Worm (Caenorhabditis elegans) whole organism, young adult: ENCODE data around the gene erh-2.

ENCODE experiments used
- B0019.2 ChIP-seq: fragments of 200-800 bp; sonication (Bioruptor generic); conservative IDR thresholded peaks from 2 replicates; pipeline ENCODE4 v1.3.6; 2022; ENCODE audit warnings: missing genetic modification reagents, missing genetic modification characterization, missing compliant biosample characterization
- F10E7.11 ChIP-seq: sonication (generic microtip); optimal IDR thresholded peaks from 2 replicates; lab custom pipeline; 2017; ENCODE audit warnings: mild to moderate bottlenecking, missing genetic modification characterization, moderate library complexity, missing compliant biosample characterization
- F22D6.2 ChIP-seq: sonication (generic microtip); optimal IDR thresholded peaks from 2 replicates; lab custom pipeline; 2016; ENCODE audit warnings: mild to moderate bottlenecking, missing genetic modification characterization, missing compliant biosample characterization
- F39B2.1 ChIP-seq: fragments of 200-800 bp; sonication (Bioruptor generic); IDR thresholded peaks from 2 replicates; pipeline ENCODE4 v1.3.6; 2022; ENCODE audit warnings: missing genetic modification reagents, missing genetic modification characterization, missing compliant biosample characterization
- F55B11.4 ChIP-seq: sonication (generic microtip); optimal IDR thresholded peaks from 2 replicates; lab custom pipeline; 2016; ENCODE audit warnings: missing compliant biosample characterization, missing genetic modification characterization, borderline replicate concordance; ENCODE audit not compliant: insufficient read depth
- F57A8.1 ChIP-seq: fragments of 200-800 bp; sonication (Bioruptor generic); optimal IDR thresholded peaks from 2 replicates; lab custom pipeline; 2018; ENCODE audit warnings: mild to moderate bottlenecking, missing genetic modification characterization, moderate library complexity, missing compliant biosample characterization
- Y67H2A.10 ChIP-seq: fragments of 200-800 bp; sonication (Bioruptor generic); conservative IDR thresholded peaks from 2 replicates; pipeline ENCODE4 v1.3.6; 2022; ENCODE audit warnings: missing genetic modification reagents, missing genetic modification characterization, missing compliant biosample characterization
- Y79H2A.3 ChIP-seq: fragments of 200-800 bp; sonication (Bioruptor generic); conservative IDR thresholded peaks from 2 replicates; pipeline ENCODE4 v1.3.6; 2022; ENCODE audit warnings: missing genetic modification reagents, missing genetic modification characterization, missing compliant biosample characterization
- Y95B8A.8 ChIP-seq: fragments of 200-800 bp; sonication (Bioruptor generic); IDR thresholded peaks from 2 replicates; pipeline ENCODE4 v1.3.6; 2022; ENCODE audit warnings: missing genetic modification reagents, missing genetic modification characterization, missing compliant biosample characterization
- aptf-2 ChIP-seq: fragments of 200-800 bp; sonication (Bioruptor generic); conservative IDR thresholded peaks from 2 replicates; pipeline ENCODE4 v1.3.6; 2022; ENCODE audit warnings: missing genetic modification reagents, missing genetic modification characterization, missing compliant biosample characterization
- aptf-3 ChIP-seq: fragments of 200-800 bp; sonication (Bioruptor generic); IDR thresholded peaks from 2 replicates; pipeline ENCODE4 v1.3.6; 2022; ENCODE audit warnings: missing genetic modification characterization, missing compliant biosample characterization
- attf-5 ChIP-seq: fragments of 200-800 bp; sonication (Bioruptor generic); optimal IDR thresholded peaks from 2 replicates; lab custom pipeline; 2018; ENCODE audit warnings: mild to moderate bottlenecking, missing genetic modification characterization, missing compliant biosample characterization
- ceh-100 ChIP-seq: fragments of 200-800 bp; sonication (Bioruptor generic); IDR thresholded peaks from 2 replicates; pipeline ENCODE4 v1.3.6; 2022; ENCODE audit warnings: missing genetic modification reagents, missing genetic modification characterization, missing compliant biosample characterization
- ceh-27 ChIP-seq: fragments of 200-800 bp; sonication (Bioruptor generic); optimal IDR thresholded peaks from 2 replicates; lab custom pipeline; 2018; ENCODE audit warnings: mild to moderate bottlenecking, missing genetic modification characterization, moderate library complexity, missing compliant biosample characterization
- ceh-79 ChIP-seq: sonication (generic microtip); optimal IDR thresholded peaks from 2 replicates; lab custom pipeline; 2017; ENCODE audit warnings: mild to moderate bottlenecking, missing genetic modification characterization, missing compliant biosample characterization
- chd-7 ChIP-seq: sonication (generic microtip); optimal IDR thresholded peaks from 2 replicates; lab custom pipeline; 2016; ENCODE audit warnings: mild to moderate bottlenecking, missing genetic modification characterization, moderate library complexity, missing compliant biosample characterization
- die-1 ChIP-seq: sonication (generic microtip); optimal IDR thresholded peaks from 2 replicates; lab custom pipeline; 2016; ENCODE audit warnings: missing genotype, mild to moderate bottlenecking, missing genetic modification characterization, missing compliant biosample characterization
- dox-1 ChIP-seq: fragments of 200-800 bp; sonication (Bioruptor generic); IDR thresholded peaks from 2 replicates; pipeline ENCODE4 v1.3.6; 2022; ENCODE audit warnings: missing genetic modification reagents, missing genetic modification characterization, missing compliant biosample characterization
- egrh-3 ChIP-seq: fragments of 200-800 bp; sonication (Bioruptor generic); IDR thresholded peaks from 2 replicates; pipeline ENCODE4 v1.3.6; 2022; ENCODE audit warnings: missing genetic modification reagents, missing genetic modification characterization, missing compliant biosample characterization
- ekl-4 ChIP-seq: fragments of 200-800 bp; sonication (Bioruptor generic); IDR thresholded peaks from 2 replicates; pipeline ENCODE4 v1.3.6; 2022; ENCODE audit warnings: missing genetic modification reagents, missing genetic modification characterization, missing compliant biosample characterization
- hmg-1.2 ChIP-seq: fragments of 200-800 bp; sonication (Bioruptor generic); IDR thresholded peaks from 2 replicates; pipeline ENCODE4 v1.3.6; 2022; ENCODE audit warnings: missing genetic modification reagents, missing genetic modification characterization, missing compliant biosample characterization
- hrde-1 ChIP-seq: sonication (generic microtip); optimal IDR thresholded peaks from 2 replicates; lab custom pipeline; 2016; ENCODE audit warnings: missing genetic modification characterization, mild to moderate bottlenecking, missing compliant biosample characterization, moderate library complexity, missing genotype, missing genetic modification reagents, borderline replicate concordance
- hsf-1 ChIP-seq: fragments of 200-800 bp; sonication (Bioruptor generic); IDR thresholded peaks from 2 replicates; pipeline ENCODE4 v1.3.6; 2022; ENCODE audit warnings: missing genetic modification reagents, missing genetic modification characterization, missing compliant biosample characterization
- lin-40 ChIP-seq: sonication (generic microtip); optimal IDR thresholded peaks from 2 replicates; lab custom pipeline; 2016; ENCODE audit warnings: missing genetic modification characterization, mild to moderate bottlenecking, missing compliant biosample characterization, missing genotype, missing genetic modification reagents
- lin-54 ChIP-seq: fragments of 200-800 bp; sonication (Bioruptor generic); optimal IDR thresholded peaks from 2 replicates; lab custom pipeline; 2018; ENCODE audit warnings: mild to moderate bottlenecking, missing genetic modification characterization, missing compliant biosample characterization
- lir-1 ChIP-seq: fragments of 200-800 bp; sonication (Bioruptor generic); conservative IDR thresholded peaks from 2 replicates; pipeline ENCODE4 v1.3.6; 2022; ENCODE audit warnings: missing genetic modification reagents, missing genetic modification characterization, missing compliant biosample characterization
- lsl-1 ChIP-seq: fragments of 200-800 bp; sonication (Bioruptor generic); optimal IDR thresholded peaks from 2 replicates; lab custom pipeline; 2018; ENCODE audit warnings: mild to moderate bottlenecking, missing genetic modification characterization, moderate library complexity, missing compliant biosample characterization
- lsy-27 ChIP-seq: sonication (generic microtip); optimal IDR thresholded peaks from 2 replicates; lab custom pipeline; 2017; ENCODE audit warnings: missing genetic modification characterization, mild to moderate bottlenecking, missing compliant biosample characterization, antibody characterized with exemption, missing genotype, borderline replicate concordance; ENCODE audit not compliant: insufficient read depth
- madf-10 ChIP-seq: sonication (generic microtip); optimal IDR thresholded peaks from 2 replicates; lab custom pipeline; 2016; ENCODE audit warnings: mild to moderate bottlenecking, missing genetic modification characterization, missing compliant biosample characterization
- mes-4 ChIP-seq: sonication (generic microtip); optimal IDR thresholded peaks from 2 replicates; lab custom pipeline; 2016; ENCODE audit warnings: missing genotype, missing genetic modification characterization, missing compliant biosample characterization
- nfyb-1 ChIP-seq: fragments of 200-800 bp; sonication (Bioruptor generic); IDR thresholded peaks from 2 replicates; pipeline ENCODE4 v1.3.6; 2022; ENCODE audit warnings: missing genetic modification reagents, missing genetic modification characterization, missing compliant biosample characterization
- nhr-179 ChIP-seq: sonication (generic microtip); optimal IDR thresholded peaks from 2 replicates; lab custom pipeline; 2016; ENCODE audit warnings: mild to moderate bottlenecking, missing genetic modification characterization, missing compliant biosample characterization
- snpc-1.1 ChIP-seq: sonication (generic microtip); optimal IDR thresholded peaks from 2 replicates; lab custom pipeline; 2017; ENCODE audit warnings: missing genetic modification characterization, mild to moderate bottlenecking, missing compliant biosample characterization, antibody characterized with exemption, moderate library complexity, missing genotype, missing genetic modification reagents; ENCODE audit not compliant: insufficient read depth
- snpc-4 ChIP-seq, 5 experiments: fragments of 150-350 bp in 1 of 5; sonication (generic microtip) in 4 of 5; optimal IDR thresholded peaks; 2 replicates each; lab custom pipeline; 2014 to 2018; ENCODE audit warnings: missing genetic modification characterization in 5 of 5, missing biosample characterization in 3 of 5, antibody characterized with exemption in 2 of 5, mild to moderate bottlenecking in 2 of 5, missing compliant biosample characterization in 2 of 5, missing genotype in 2 of 5, moderate library complexity in 2 of 5, missing genetic modification reagents in 1 of 5
- tbp1 ChIP-seq: fragments of 200-800 bp; sonication (Bioruptor generic); optimal IDR thresholded peaks from 2 replicates; lab custom pipeline; 2018; ENCODE audit warnings: mild to moderate bottlenecking, missing genetic modification characterization, missing compliant biosample characterization
- zfh-2 ChIP-seq: fragments of 200-800 bp; sonication (Bioruptor generic); conservative IDR thresholded peaks from 2 replicates; pipeline ENCODE4 v1.3.6; 2022; ENCODE audit warnings: missing genetic modification reagents, missing genetic modification characterization, missing compliant biosample characterization
- zim-3 ChIP-seq: sonication (generic microtip); optimal IDR thresholded peaks from 2 replicates; lab custom pipeline; 2017; ENCODE audit warnings: mild to moderate bottlenecking, missing genetic modification characterization, moderate library complexity, missing compliant biosample characterization
- ztf-18 ChIP-seq: sonication (generic microtip); optimal IDR thresholded peaks from 2 replicates; lab custom pipeline; 2016; ENCODE audit warnings: missing genotype, mild to moderate bottlenecking, missing genetic modification characterization, missing compliant biosample characterization
- ztf-3 ChIP-seq: fragments of 200-800 bp; sonication (Bioruptor generic); optimal IDR thresholded peaks from 2 replicates; lab custom pipeline; 2018; ENCODE audit warnings: mild to moderate bottlenecking, missing genetic modification characterization, missing compliant biosample characterization

Gene erh-2

ce11 chrIII:4616071-4616571 lies 23.1 kb downstream of the erh-2 start, which contains the start of gene lips-3 (continued):
- no peak for TF ChIP-seq F10E7.11 (tag; lab: Kevin White, UChicago)
- no peak for TF ChIP-seq hrde-1 (tag; lab: Kevin White, UChicago)
- TF ChIP-seq, all 124 proteins: peak for 0

DNA sequence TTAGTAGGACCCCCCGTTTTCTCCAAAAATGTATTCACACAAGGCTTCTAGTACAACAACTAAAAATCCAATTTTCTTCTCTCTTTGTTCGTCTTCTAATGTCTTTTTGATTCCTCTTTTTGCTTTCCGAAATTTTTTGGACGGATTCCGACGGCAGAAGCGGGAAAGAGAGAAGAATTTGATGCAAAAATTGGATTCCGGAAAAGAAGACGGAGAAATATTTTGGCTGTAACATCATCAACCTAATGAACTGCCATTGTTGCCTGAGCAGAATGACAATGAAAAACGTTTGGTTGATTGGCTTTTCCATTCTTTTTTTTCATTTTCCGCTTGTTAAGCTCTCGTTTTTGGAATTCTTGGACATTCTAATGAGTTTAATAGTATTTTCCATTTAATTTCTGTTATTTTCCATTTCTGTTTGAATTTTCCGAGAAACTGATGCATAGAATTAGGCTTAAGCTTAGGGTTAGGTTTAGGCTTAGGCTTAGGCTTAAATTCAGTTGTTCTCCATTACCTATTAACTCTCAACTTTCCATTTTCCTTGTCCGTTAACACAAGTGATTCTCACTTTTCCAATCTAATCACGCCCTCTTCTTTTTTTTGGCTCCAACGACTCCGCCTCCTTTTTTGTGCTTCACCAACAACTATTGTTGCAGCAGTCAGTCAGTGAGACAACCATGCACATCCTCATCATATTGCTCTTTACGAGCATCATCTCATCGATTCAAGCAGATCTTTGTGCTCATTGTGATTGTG lies 29.5 kb downstream of the erh-2 start, which contains the start of gene lron-5:
lron-5 (plus strand) TSS at position 655 of the 756 bp plus-strand sequence.
- TF ChIP-seq nhr-179 (no peak), lsy-27 (no peak), madf-10 (tag; lab: Kevin White, UChicago) (no peak), ceh-27 (GFP tag; lab: Kevin White, UChicago) (no peak), zim-3 (tag; lab: Kevin White, UChicago) (no peak), nfyb-1 (no peak), zfh-2 (GFP tag; lab: Robert Waterston, UW) (no peak), hrde-1 (tag; lab: Kevin White, UChicago) (no peak), mes-4 (tag; lab: Kevin White, UChicago) (no peak)

ce11 chrIII:4626148-4626922 lies 33.3 kb downstream of the erh-2 start:
- TF ChIP-seq ztf-3 (GFP tag; lab: Kevin White, UChicago) (peak; percentile 50), chd-7 (tag; lab: Kevin White, UChicago) (peak; percentile 38), lin-40 (tag; lab: Kevin White, UChicago) (no peak), dox-1 (GFP tag; lab: Robert Waterston, UW) (peak; percentile 49; the same call in 1 of the 2 replicates), lsy-27 (no peak), snpc-4 (GFP tag; optimal IDR thresholded peaks at IDR 0.05; lab: Kevin White, UChicago) (no peak), snpc-4 (tag; optimal IDR thresholded peaks at IDR 0.05; lab: Kevin White, UChicago) (no peak), hsf-1 (GFP tag; lab: Robert Waterston, UW) (no peak), F55B11.4 (tag; lab: Kevin White, UChicago) (no peak), F57A8.1 (GFP tag; lab: Kevin White, UChicago) (peak; percentile 25), hmg-1.2 (0 out of 2 replicates have a peak, but pooled peaks have one; percentile 3), F22D6.2 (tag; lab: Kevin White, UChicago) (no peak), tbp1 (GFP tag; lab: Kevin White, UChicago) (no peak), die-1 (tag; lab: Kevin White, UChicago) (no peak), B0019.2 (no peak), Y79H2A.3 (GFP tag; lab: Robert Waterston, UW) (no peak), Y95B8A.8 (GFP tag; lab: Robert Waterston, UW) (no peak), ztf-18 (tag; lab: Kevin White, UChicago) (peak; percentile 2), ceh-100 (no peak), lsl-1 (peak; percentile 29), snpc-1.1 (tag; lab: Kevin White, UChicago) (no peak), lir-1 (GFP tag; lab: Robert Waterston, UW) (peak; percentile 76), Y67H2A.10 (no peak), egrh-3 (GFP tag; lab: Robert Waterston, UW) (peak; percentile 82), ekl-4 (GFP tag; lab: Robert Waterston, UW) (no peak), lin-54 (GFP tag; lab: Kevin White, UChicago) (no peak), attf-5 (GFP tag; lab: Kevin White, UChicago) (no peak), ceh-79 (tag; lab: Kevin White, UChicago) (no peak), F39B2.1 (no peak), aptf-3 (GFP tag; lab: Robert Waterston, UW) (no peak), aptf-2 (no peak)
